Worm (Caenorhabditis elegans): ENCODE results near the gene B0304.4.

DNA sequence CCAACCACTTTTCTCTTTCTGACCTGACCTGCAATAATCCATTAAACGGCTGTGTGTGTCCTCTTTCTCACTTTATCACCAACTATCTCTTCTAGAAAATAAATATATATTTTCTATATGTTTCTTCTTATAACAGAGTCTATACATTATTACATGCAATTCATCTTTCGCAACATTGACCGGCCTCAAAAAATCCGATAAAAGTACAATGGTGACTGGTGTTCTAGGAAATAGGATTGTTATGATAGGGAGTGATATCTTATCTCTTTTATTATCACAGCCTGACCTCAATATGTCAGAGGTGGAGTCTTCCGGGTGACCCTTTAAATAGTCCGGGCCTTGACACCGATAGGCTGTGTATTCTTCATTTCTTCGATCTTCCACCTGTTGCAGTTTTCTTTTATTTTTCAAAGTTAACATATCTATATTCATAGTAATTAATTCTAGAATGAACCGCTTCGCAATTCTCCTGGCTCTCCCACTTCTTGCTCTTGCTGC, 39.5 kb upstream of the B0304.4 start, which contains the start of gene dao-2:
- no peak for TF ChIP-seq him-1 (tag; optimal IDR thresholded peaks at IDR 0.05)
- TF ChIP-seq W03F9.2 (tag; optimal IDR thresholded peaks at IDR 0.05), result no peak
- TF ChIP-seq dao-5 (tag; optimal IDR thresholded peaks at IDR 0.05), result no peak
